Fruit fly (Drosophila melanogaster): ENCODE results near the gene Josd.
A peak's percentile ranks its signal among the peaks of the same experiment; 100 is the strongest.

The Josd gene

DNA sequence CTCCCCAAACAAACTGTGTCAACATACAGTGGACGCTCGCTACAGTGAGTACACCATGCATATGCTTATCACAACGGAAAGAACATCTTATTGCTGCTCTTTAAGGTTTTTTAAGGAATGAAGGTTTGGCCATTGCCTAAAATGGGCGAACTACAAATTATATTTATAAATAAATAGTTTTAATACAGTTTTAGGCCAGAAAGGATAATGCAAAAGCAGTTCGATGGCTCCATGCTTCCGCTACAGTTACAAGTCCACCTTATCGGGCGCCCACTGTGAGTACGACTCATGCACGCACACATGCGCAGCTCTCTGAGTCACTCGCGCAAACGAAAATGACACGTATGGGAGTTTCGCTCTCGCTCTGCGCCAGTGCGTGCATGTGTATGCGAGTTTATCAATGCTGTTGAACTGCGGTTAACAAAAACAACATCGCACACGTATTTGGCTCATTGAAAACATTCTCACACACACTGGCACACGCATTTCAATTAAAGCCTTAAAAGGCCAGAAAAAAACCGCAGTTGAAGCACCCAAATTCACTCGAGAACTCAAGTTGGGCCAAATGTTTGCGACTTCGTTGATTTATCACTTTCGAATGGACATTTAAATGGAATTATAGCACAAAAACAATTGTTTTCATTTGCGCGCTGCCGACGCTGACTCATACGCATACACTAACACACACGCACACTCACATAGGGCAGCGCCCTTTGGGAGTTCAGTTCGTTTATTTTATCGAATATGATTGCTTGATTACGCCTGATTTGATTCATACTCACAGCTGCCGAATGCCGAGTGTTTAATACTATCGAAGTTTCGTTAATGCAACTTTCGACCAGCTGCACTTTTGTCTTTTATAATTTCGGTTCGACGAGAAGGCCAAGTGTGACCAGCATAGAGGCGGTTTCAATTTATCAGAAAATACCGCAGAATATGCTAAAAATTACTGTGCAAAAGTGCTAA lies 36.5 kb upstream of the Josd start, which contains the start of gene sqh (continued):
- TF ChIP-seq HLH3B (GFP tag; IDR thresholded peaks at IDR 0.05) (peak; percentile 90), nmo (GFP tag; optimal IDR thresholded peaks at IDR 0.05) (peak; percentile 92), CG12219 (GFP tag; optimal IDR thresholded peaks at IDR 0.05) (peak; percentile 81), ATbp (GFP tag; optimal IDR thresholded peaks at IDR 0.05) (peak; percentile 80), tna (GFP tag; IDR thresholded peaks at IDR 0.05; ENCODE audit: partially characterized antibody) (no peak), pnt (GFP tag; optimal IDR thresholded peaks at IDR 0.05) (no peak), bab2 (GFP tag; optimal IDR thresholded peaks at IDR 0.05) (peak; percentile 23), CG10543 (GFP tag; optimal IDR thresholded peaks at IDR 0.05) (peak; percentile 93), CG3163 (GFP tag; optimal IDR thresholded peaks at IDR 0.05) (no peak), so (GFP tag; IDR thresholded peaks at IDR 0.05) (peak; percentile 87; the same call in 1 of the 3 replicates), CG4360 (GFP tag; IDR thresholded peaks at IDR 0.05) (peak; percentile 74; the same call in 1 of the 2 replicates), Dip3 (GFP tag; optimal IDR thresholded peaks at IDR 0.05) (peak; percentile 63), gro (GFP tag; optimal IDR thresholded peaks at IDR 0.05) (no peak), psq (GFP tag; optimal IDR thresholded peaks at IDR 0.05) (peak; percentile 50), Dad (GFP tag; optimal IDR thresholded peaks at IDR 0.05) (no peak), pfk (GFP tag; optimal IDR thresholded peaks at IDR 0.05) (no peak), dm (GFP tag; optimal IDR thresholded peaks at IDR 0.05) (no peak), CG1647 (GFP tag; optimal IDR thresholded peaks at IDR 0.05) (peak; percentile 58), CrebB (tag; optimal IDR thresholded peaks at IDR 0.05) (peak; percentile 83), CG3847 (GFP tag; IDR thresholded peaks at IDR 0.05) (peak; percentile 93), unpg (GFP tag; optimal IDR thresholded peaks at IDR 0.05) (peak; percentile 87), stc (GFP tag; IDR thresholded peaks at IDR 0.05) (peak; percentile 90), CG11504 (tag; optimal IDR thresholded peaks at IDR 0.05) (peak; percentile 90), CG15011 (GFP tag; optimal IDR thresholded peaks at IDR 0.05) (no peak), CG30020 (tag; optimal IDR thresholded peaks at IDR 0.05) (peak; percentile 51), abd-A (tag; optimal IDR thresholded peaks at IDR 0.05) (peak; percentile 37), sens (GFP tag) (peak; percentile 92), ttk (GFP tag; IDR thresholded peaks at IDR 0.05) (peak; percentile 84), Bgb (GFP tag; IDR thresholded peaks at IDR 0.05; ENCODE audit: partially characterized antibody) (peak; percentile 43; the same call in 1 of the 2 replicates), CG8388 (GFP tag; optimal IDR thresholded peaks at IDR 0.05) (peak; percentile 81), PHDP (tag; optimal IDR thresholded peaks at IDR 0.05) (peak; percentile 88), CG11093 (GFP tag; IDR thresholded peaks at IDR 0.05) (peak; percentile 90), kni (GFP tag; optimal IDR thresholded peaks at IDR 0.05) (peak; percentile 85), salm (tag; optimal IDR thresholded peaks at IDR 0.05) (peak; percentile 78), cad (GFP tag; optimal IDR thresholded peaks at IDR 0.05) (no peak), CG1602 (GFP tag; optimal IDR thresholded peaks at IDR 0.05) (peak; percentile 68), CG3726 (GFP tag; IDR thresholded peaks at IDR 0.05) (peak; percentile 82), fd102C (GFP tag; optimal IDR thresholded peaks at IDR 0.05) (no peak), amos (GFP tag; IDR thresholded peaks at IDR 0.05; ENCODE audit: partially characterized antibody) (peak; percentile 8; the same call in 1 of the 2 replicates), sd (tag; optimal IDR thresholded peaks at IDR 0.05) (peak; percentile 86), Dek (tag; optimal IDR thresholded peaks at IDR 0.05) (peak; percentile 88), CG14441 (GFP tag; IDR thresholded peaks at IDR 0.05) (peak; percentile 92), hbn (GFP tag; IDR thresholded peaks at IDR 0.05; ENCODE audit: partially characterized antibody) (no peak), NC2α (GFP tag; optimal IDR thresholded peaks at IDR 0.05) (no peak), bigmax (GFP tag; optimal IDR thresholded peaks at IDR 0.05) (no peak), CG17359 (tag; optimal IDR thresholded peaks at IDR 0.05) (peak; percentile 82), Dfd (GFP tag; optimal IDR thresholded peaks at IDR 0.05) (no peak), CG8944 (GFP tag; optimal IDR thresholded peaks at IDR 0.05) (peak; percentile 37), fru (optimal IDR thresholded peaks at IDR 0.05) (no peak)
